Fruit fly (Drosophila melanogaster): ENCODE results near the gene CG2608.
A peak's percentile ranks its signal among the peaks of the same experiment; 100 is the strongest.

Gene CG2608

DNA sequence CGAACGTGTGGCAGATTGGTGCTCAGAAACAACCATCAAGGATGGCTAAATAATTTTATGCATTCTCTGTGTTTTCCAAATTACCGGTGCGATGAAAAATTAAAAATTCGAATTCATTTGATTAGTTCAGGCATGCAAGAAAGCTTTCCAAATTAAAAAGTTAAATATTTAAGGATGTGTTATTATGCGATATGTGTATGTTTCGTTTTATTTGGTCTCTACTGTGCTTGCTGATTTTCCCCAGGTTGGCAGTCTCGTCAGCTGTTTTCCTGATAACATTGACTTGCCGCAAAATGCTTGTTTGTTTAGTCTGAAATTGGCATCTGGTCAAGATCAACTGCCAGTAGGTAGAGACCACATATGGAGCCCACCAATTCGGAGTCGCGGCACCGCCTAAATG is 4.3 kb downstream of the CG2608 start, which contains the start of gene CG2611:
TSS of gene CG2611 (plus strand) at position 299 of the 400 bp plus-strand sequence.
- TF ChIP-seq Hr96 (GFP tag; optimal IDR thresholded peaks at IDR 0.05) (no peak), CG7045 (GFP tag; optimal IDR thresholded peaks at IDR 0.05) (no peak), CG14711 (tag; optimal IDR thresholded peaks at IDR 0.05) (no peak), CG11617 (GFP tag; optimal IDR thresholded peaks at IDR 0.05) (peak; percentile 55), Mnt (GFP tag; optimal IDR thresholded peaks at IDR 0.05) (peak; percentile 18), toe (GFP tag; optimal IDR thresholded peaks at IDR 0.05) (peak; percentile 41), Clk (GFP tag; optimal IDR thresholded peaks at IDR 0.05) (no peak), CG1620 (GFP tag; optimal IDR thresholded peaks at IDR 0.05) (peak; percentile 33), bab1 (GFP tag; optimal IDR thresholded peaks at IDR 0.05) (peak; percentile 28), CG7101 (tag; optimal IDR thresholded peaks at IDR 0.05) (peak; percentile 45), Crg-1 (GFP tag; optimal IDR thresholded peaks at IDR 0.05) (peak; percentile 42)

DNA sequence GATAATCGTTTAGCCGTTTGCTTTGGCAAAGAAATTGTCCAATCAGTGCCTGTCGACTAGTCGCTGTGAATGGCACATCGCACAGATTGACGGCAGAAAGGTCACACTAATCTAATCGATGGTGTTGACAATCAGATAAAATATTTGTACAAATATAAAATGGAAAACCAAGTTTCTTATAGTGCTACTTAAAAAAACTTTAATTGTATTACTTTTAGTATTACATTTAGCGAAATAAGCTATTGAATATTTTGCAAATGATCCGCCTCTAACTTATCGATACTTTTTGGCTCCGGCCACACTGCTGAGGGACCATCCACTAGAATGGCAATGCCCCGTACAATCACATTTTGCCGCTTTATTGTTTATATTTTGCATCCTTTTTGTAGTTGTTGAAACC is 10.5 kb downstream of the CG2608 start, which contains the start of the genes brun and CG2614:
TSS of gene brun (minus strand) at position 69 of the 400 bp plus-strand sequence.
TSS of gene CG2614 (plus strand) at position 317 of the 400 bp plus-strand sequence.
- TF ChIP-seq CG33017 (tag; optimal IDR thresholded peaks at IDR 0.05): peak; percentile 5
- peak; percentile 42 for TF ChIP-seq CG7045 (GFP tag; optimal IDR thresholded peaks at IDR 0.05)
- peak; percentile 51 for TF ChIP-seq tj (GFP tag; optimal IDR thresholded peaks at IDR 0.05)
- no peak for TF ChIP-seq CG5204 (GFP tag; optimal IDR thresholded peaks at IDR 0.05)
- peak; percentile 41 for TF ChIP-seq Clk (GFP tag; optimal IDR thresholded peaks at IDR 0.05)
- peak; percentile 37 for TF ChIP-seq pad (GFP tag; optimal IDR thresholded peaks at IDR 0.05)
- TF ChIP-seq cnc (optimal IDR thresholded peaks at IDR 0.05): no peak
- TF ChIP-seq CG14711 (tag; optimal IDR thresholded peaks at IDR 0.05): peak; percentile 69
- TF ChIP-seq CG1620 (GFP tag; optimal IDR thresholded peaks at IDR 0.05): peak; percentile 78
- peak; percentile 78 for TF ChIP-seq CG7101 (tag; optimal IDR thresholded peaks at IDR 0.05)
- TF ChIP-seq Hr96 (GFP tag; optimal IDR thresholded peaks at IDR 0.05): no peak
- no peak for TF ChIP-seq cic (GFP tag; optimal IDR thresholded peaks at IDR 0.05)
- TF ChIP-seq toe (GFP tag; optimal IDR thresholded peaks at IDR 0.05): peak; percentile 79
- peak; percentile 64 for TF ChIP-seq Mnt (GFP tag; optimal IDR thresholded peaks at IDR 0.05)
- peak; percentile 49 for TF ChIP-seq CG12768 (GFP tag; optimal IDR thresholded peaks at IDR 0.05)
- peak; percentile 70 for TF ChIP-seq CG11617 (GFP tag; optimal IDR thresholded peaks at IDR 0.05)
- TF ChIP-seq bab1 (GFP tag; optimal IDR thresholded peaks at IDR 0.05): peak; percentile 74
- TF ChIP-seq ovo (GFP tag; optimal IDR thresholded peaks at IDR 0.05): peak; percentile 2
- peak; percentile 24 for TF ChIP-seq Crg-1 (GFP tag; optimal IDR thresholded peaks at IDR 0.05)
- no peak for TF ChIP-seq kay (GFP tag; ENCODE audit: borderline replicate concordance)

DNA sequence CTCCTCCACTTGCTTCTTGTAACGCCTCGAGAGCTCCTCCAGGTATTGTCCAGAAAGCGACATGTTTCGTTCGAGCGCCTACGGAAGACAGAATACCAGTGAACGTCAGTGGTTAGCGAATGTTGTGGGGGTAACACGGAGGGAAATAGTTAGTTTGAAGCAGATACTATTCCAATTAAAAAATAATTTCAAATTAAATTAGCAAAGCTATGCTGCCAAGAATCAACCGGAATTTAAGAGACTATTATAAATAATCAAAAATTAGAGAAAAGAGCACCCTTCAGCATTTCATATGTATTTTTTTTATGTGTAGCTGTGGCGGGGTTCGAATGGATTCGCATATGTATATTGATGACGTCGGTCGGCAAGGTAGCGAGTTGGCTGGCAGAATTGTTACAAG is 15.4 kb downstream of the CG2608 start:
- TF ChIP-seq kay (GFP tag; ENCODE audit: borderline replicate concordance) (no peak), Mnt (GFP tag; optimal IDR thresholded peaks at IDR 0.05) (no peak), CG11617 (GFP tag; optimal IDR thresholded peaks at IDR 0.05) (no peak), CG14711 (tag; optimal IDR thresholded peaks at IDR 0.05) (no peak), CG7101 (tag; optimal IDR thresholded peaks at IDR 0.05) (no peak), Hr96 (GFP tag; optimal IDR thresholded peaks at IDR 0.05) (no peak), ovo (GFP tag; optimal IDR thresholded peaks at IDR 0.05) (no peak), CG33017 (tag; optimal IDR thresholded peaks at IDR 0.05) (no peak), cic (GFP tag; optimal IDR thresholded peaks at IDR 0.05) (no peak), bab1 (GFP tag; optimal IDR thresholded peaks at IDR 0.05) (no peak), CG12768 (GFP tag; optimal IDR thresholded peaks at IDR 0.05) (no peak), CG5204 (GFP tag; optimal IDR thresholded peaks at IDR 0.05) (no peak), cnc (optimal IDR thresholded peaks at IDR 0.05) (no peak), CG1620 (GFP tag; optimal IDR thresholded peaks at IDR 0.05) (no peak), Crg-1 (GFP tag; optimal IDR thresholded peaks at IDR 0.05) (no peak), tj (GFP tag; optimal IDR thresholded peaks at IDR 0.05) (no peak), Clk (GFP tag; optimal IDR thresholded peaks at IDR 0.05) (no peak), pad (GFP tag; optimal IDR thresholded peaks at IDR 0.05) (no peak), CG7045 (GFP tag; optimal IDR thresholded peaks at IDR 0.05) (no peak), toe (GFP tag; optimal IDR thresholded peaks at IDR 0.05) (no peak)

DNA sequence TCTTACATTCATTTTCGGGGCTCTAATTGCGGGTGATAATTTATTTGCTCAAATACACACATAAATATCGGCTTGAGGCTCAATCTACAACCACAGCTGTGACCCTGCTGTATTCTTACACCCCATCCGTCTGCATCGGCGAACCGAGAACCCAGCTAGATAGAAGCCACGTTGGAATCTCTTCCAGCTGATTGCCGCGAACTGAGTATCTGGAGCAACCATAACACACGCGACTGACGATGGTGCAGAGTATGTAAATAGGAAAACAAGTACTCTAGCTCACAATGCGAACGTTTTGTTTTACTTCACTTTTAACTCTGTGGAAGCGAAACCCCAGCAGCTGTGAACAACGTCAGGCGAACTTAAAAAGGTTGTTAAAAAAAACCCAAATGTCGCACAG is 18.8 kb downstream of the CG2608 start:
- TF ChIP-seq CG14711 (tag; optimal IDR thresholded peaks at IDR 0.05) (no peak), CG11617 (GFP tag; optimal IDR thresholded peaks at IDR 0.05) (no peak), ovo (GFP tag; optimal IDR thresholded peaks at IDR 0.05) (no peak), CG7101 (tag; optimal IDR thresholded peaks at IDR 0.05) (no peak), Clk (GFP tag; optimal IDR thresholded peaks at IDR 0.05) (no peak), CG1620 (GFP tag; optimal IDR thresholded peaks at IDR 0.05) (no peak), CG33017 (tag; optimal IDR thresholded peaks at IDR 0.05) (no peak)

DNA sequence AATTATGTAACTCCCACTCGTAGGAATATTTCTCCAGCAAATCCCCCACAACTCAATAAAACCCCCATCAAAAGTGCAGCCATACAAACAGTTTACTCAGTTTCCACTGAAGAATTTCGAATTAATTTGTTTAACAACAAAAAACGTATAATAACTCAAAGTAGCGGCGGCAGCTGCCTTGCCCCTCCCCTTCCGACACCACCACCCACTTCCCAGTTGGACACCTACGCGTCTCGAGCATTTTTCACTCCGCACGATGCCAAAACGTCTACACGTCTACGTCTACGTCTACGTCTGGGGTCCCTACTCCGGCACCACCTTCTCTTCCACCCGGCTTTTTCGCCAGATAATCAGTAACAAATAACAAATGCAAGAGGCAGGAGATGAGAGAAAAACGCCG is 25.6 kb downstream of the CG2608 start:
- no peak for TF ChIP-seq pad (GFP tag; optimal IDR thresholded peaks at IDR 0.05)
- no peak for TF ChIP-seq Hr96 (GFP tag; optimal IDR thresholded peaks at IDR 0.05)
- TF ChIP-seq CG7045 (GFP tag; optimal IDR thresholded peaks at IDR 0.05): no peak
- no peak for TF ChIP-seq CG14711 (tag; optimal IDR thresholded peaks at IDR 0.05)
- TF ChIP-seq CG7101 (tag; optimal IDR thresholded peaks at IDR 0.05): no peak
- TF ChIP-seq ovo (GFP tag; optimal IDR thresholded peaks at IDR 0.05): no peak
- TF ChIP-seq Crg-1 (GFP tag; optimal IDR thresholded peaks at IDR 0.05): no peak
- TF ChIP-seq CG11617 (GFP tag; optimal IDR thresholded peaks at IDR 0.05): no peak
- TF ChIP-seq kay (GFP tag; ENCODE audit: borderline replicate concordance): no peak
- TF ChIP-seq tj (GFP tag; optimal IDR thresholded peaks at IDR 0.05): no peak
- TF ChIP-seq Clk (GFP tag; optimal IDR thresholded peaks at IDR 0.05): no peak
- TF ChIP-seq cnc (optimal IDR thresholded peaks at IDR 0.05): no peak
- no peak for TF ChIP-seq bab1 (GFP tag; optimal IDR thresholded peaks at IDR 0.05)
- no peak for TF ChIP-seq CG33017 (tag; optimal IDR thresholded peaks at IDR 0.05)
- TF ChIP-seq Mnt (GFP tag; optimal IDR thresholded peaks at IDR 0.05): no peak

All from whole organism, adult.